Worm (Caenorhabditis elegans) whole organism, L4 larva: ENCODE data around the gene K08F9.3.

Experiments used
- D1046.2 ChIP-seq: fragments of 200-800 bp; sonication (Bioruptor generic); IDR thresholded peaks from 2 replicates; pipeline ENCODE4 v1.3.6; 2022; ENCODE audit warnings: missing genetic modification characterization, missing compliant biosample characterization
- F26F4.8 ChIP-seq: fragments of 200-800 bp; sonication (Bioruptor generic); conservative IDR thresholded peaks from 2 replicates; pipeline ENCODE4 v1.3.6; 2022; ENCODE audit warnings: missing genetic modification characterization, missing compliant biosample characterization
- F44E2.7 ChIP-seq: fragments of 200-800 bp; sonication (Bioruptor generic); IDR thresholded peaks from 2 replicates; pipeline ENCODE4 v2.1.2; 2022; ENCODE audit warnings: missing genetic modification characterization, missing compliant biosample characterization
- R02D3.7 ChIP-seq: fragments of 150-350 bp; sonication (generic microtip); optimal IDR thresholded peaks from 3 replicates; lab custom pipeline; 2014; ENCODE audit warnings: missing biosample characterization, missing genetic modification characterization
- T20F7.1 ChIP-seq: fragments of 200-800 bp; sonication (Bioruptor generic); optimal IDR thresholded peaks from 2 replicates; lab custom pipeline; 2018; ENCODE audit warnings: mild to moderate bottlenecking, missing genetic modification characterization, missing compliant biosample characterization
- Y48G9A.11 ChIP-seq: fragments of 200-800 bp; sonication (Bioruptor generic); IDR thresholded peaks from 2 replicates; pipeline ENCODE4 v1.3.6; 2022; ENCODE audit warnings: missing genetic modification reagents, missing genetic modification characterization, missing compliant biosample characterization
- Y5F2A.4 ChIP-seq: fragments of 200-800 bp; sonication (Bioruptor generic); optimal IDR thresholded peaks from 2 replicates; lab custom pipeline; 2018; ENCODE audit warnings: mild to moderate bottlenecking, missing genetic modification characterization, missing compliant biosample characterization
- Y75B8A.6 ChIP-seq: fragments of 200-800 bp; sonication (Bioruptor generic); IDR thresholded peaks from 2 replicates; pipeline ENCODE4 v1.3.6; 2022; ENCODE audit warnings: missing genetic modification reagents, missing genetic modification characterization, missing compliant biosample characterization
- ZK546.5 ChIP-seq, 2 experiments: sonication (generic microtip); optimal IDR thresholded peaks; 2 replicates each; lab custom pipeline; 2017; ENCODE audit warnings: missing biosample characterization in 2 of 2, missing genetic modification characterization in 2 of 2
- aha-1 ChIP-seq: fragments of 150-350 bp; peaks from one replicate; lab custom pipeline; 2014; ENCODE audit warnings: missing biosample characterization, missing genetic modification characterization
- aly-2 ChIP-seq: sonication (generic microtip); optimal IDR thresholded peaks from 2 replicates; lab custom pipeline; 2018; ENCODE audit warnings: missing biosample characterization, missing genetic modification characterization
- arid-1 ChIP-seq: fragments of 200-800 bp; sonication (Bioruptor generic); conservative IDR thresholded peaks from 2 replicates; pipeline ENCODE4 v1.3.6; 2022; ENCODE audit warnings: missing genetic modification reagents, missing genetic modification characterization, missing compliant biosample characterization
- ceh-20 ChIP-seq: fragments of 200-800 bp; sonication (Bioruptor generic); IDR thresholded peaks from 2 replicates; pipeline ENCODE4 v1.3.6; 2022; ENCODE audit warnings: missing genetic modification reagents, missing genetic modification characterization, missing compliant biosample characterization
- ceh-28 ChIP-seq: fragments of 150-350 bp; optimal IDR thresholded peaks from 2 replicates; lab custom pipeline; 2014; ENCODE audit warnings: missing biosample characterization, missing genetic modification reagents, missing genetic modification characterization
- ctbp-1 ChIP-seq: fragments of 200-800 bp; sonication (Bioruptor generic); IDR thresholded peaks from 2 replicates; pipeline ENCODE4 v1.3.6; 2022; ENCODE audit warnings: missing genetic modification reagents, missing genetic modification characterization, missing compliant biosample characterization
- daf-19 ChIP-seq: fragments of 200-800 bp; sonication (Bioruptor generic); conservative IDR thresholded peaks from 2 replicates; pipeline ENCODE4 v1.3.6; 2022; ENCODE audit warnings: missing genetic modification characterization, missing compliant biosample characterization
- dpl-1 ChIP-seq: fragments of 150-350 bp; optimal IDR thresholded peaks from 2 replicates; lab custom pipeline; 2014; ENCODE audit warnings: missing biosample characterization, missing genetic modification reagents, missing genetic modification characterization
- duxl-1 ChIP-seq: sonication (generic microtip); optimal IDR thresholded peaks from 2 replicates; lab custom pipeline; 2016; ENCODE audit warnings: mild to moderate bottlenecking, missing genetic modification characterization, moderate library complexity, missing compliant biosample characterization; ENCODE audit not compliant: poor library complexity
- egl-27 ChIP-seq: sonication (generic microtip); optimal IDR thresholded peaks from 3 replicates; lab custom pipeline; 2017; ENCODE audit warnings: missing biosample characterization, missing genetic modification reagents, missing genetic modification characterization
- egl-43 ChIP-seq: fragments of 200-800 bp; sonication (Bioruptor generic); IDR thresholded peaks from 2 replicates; pipeline ENCODE4 v1.3.6; 2022; ENCODE audit warnings: missing genetic modification reagents, missing genetic modification characterization, missing compliant biosample characterization
- gei-8 ChIP-seq: fragments of 200-800 bp; sonication (Bioruptor generic); optimal IDR thresholded peaks from 2 replicates; lab custom pipeline; 2018; ENCODE audit warnings: mild to moderate bottlenecking, missing genetic modification characterization, missing compliant biosample characterization
- hif-1 ChIP-seq, 2 experiments: sonication (generic microtip); optimal IDR thresholded peaks; 2 replicates each; lab custom pipeline; 2016 to 2017; ENCODE audit warnings: missing compliant biosample characterization in 2 of 2, missing genetic modification characterization in 2 of 2, missing genetic modification reagents in 2 of 2, missing genotype in 2 of 2, mild to moderate bottlenecking in 1 of 2
- jun-1 ChIP-seq: fragments of 150-350 bp; optimal IDR thresholded peaks from 2 replicates; lab custom pipeline; 2014; ENCODE audit warnings: missing biosample characterization, missing genetic modification reagents, missing genetic modification characterization
- lim-7 ChIP-seq: fragments of 200-800 bp; sonication (Bioruptor generic); IDR thresholded peaks from 2 replicates; pipeline ENCODE4 v1.3.6; 2022; ENCODE audit warnings: missing genetic modification characterization, missing compliant biosample characterization
- lin-1 ChIP-seq: fragments of 200-800 bp; sonication (Bioruptor generic); IDR thresholded peaks from 2 replicates; pipeline ENCODE4 v1.3.6; 2022; ENCODE audit warnings: missing genetic modification reagents, missing genetic modification characterization, missing compliant biosample characterization
- lin-15B ChIP-seq: fragments of 150-350 bp; sonication (generic microtip); optimal IDR thresholded peaks from 3 replicates; lab custom pipeline; 2014; ENCODE audit warnings: missing biosample characterization, missing genetic modification characterization
- lin-38 ChIP-seq: fragments of 200-800 bp; sonication (Bioruptor generic); IDR thresholded peaks from 2 replicates; pipeline ENCODE4 v1.3.6; 2022; ENCODE audit warnings: missing genetic modification reagents, missing genetic modification characterization, missing compliant biosample characterization
- lir-3 ChIP-seq: sonication (generic microtip); optimal IDR thresholded peaks from 2 replicates; lab custom pipeline; 2016; ENCODE audit warnings: mild to moderate bottlenecking, missing genetic modification characterization, missing compliant biosample characterization
- madf-5 ChIP-seq, 2 experiments: fragments of 200-800 bp; sonication (Bioruptor generic); IDR thresholded peaks; 2 replicates each; pipeline ENCODE4 v1.3.6; 2022; ENCODE audit warnings: missing compliant biosample characterization in 2 of 2, missing genetic modification characterization in 2 of 2
- mdl-1 ChIP-seq, 2 experiments: fragments of 150-350 bp in 1 of 2; sonication (generic microtip) in 1 of 2; optimal IDR thresholded peaks; 2 replicates each; lab custom pipeline; 2014 to 2017; ENCODE audit warnings: missing biosample characterization in 2 of 2, missing genetic modification characterization in 2 of 2
- mdt-29 ChIP-seq: fragments of 200-800 bp; sonication (Bioruptor generic); IDR thresholded peaks from 2 replicates; pipeline ENCODE4 v1.3.6; 2022; ENCODE audit warnings: missing genetic modification reagents, missing genetic modification characterization, missing compliant biosample characterization
- mxl-2 ChIP-seq: fragments of 200-800 bp; sonication (Bioruptor generic); conservative IDR thresholded peaks from 2 replicates; pipeline ENCODE4 v1.3.6; 2022; ENCODE audit warnings: missing genetic modification reagents, missing genetic modification characterization, missing compliant biosample characterization
- mxl-3 ChIP-seq: fragments of 200-800 bp; sonication (Bioruptor generic); optimal IDR thresholded peaks from 2 replicates; lab custom pipeline; 2018; ENCODE audit warnings: mild to moderate bottlenecking, missing genetic modification characterization, missing compliant biosample characterization
- nhr-102 ChIP-seq: sonication (generic microtip); optimal IDR thresholded peaks from 2 replicates; lab custom pipeline; 2016; ENCODE audit warnings: mild to moderate bottlenecking, missing genetic modification characterization, moderate library complexity, missing compliant biosample characterization
- nhr-28 ChIP-seq: fragments of 150-350 bp; optimal IDR thresholded peaks from 2 replicates; lab custom pipeline; 2014; ENCODE audit warnings: missing biosample characterization, missing genetic modification characterization
- nhr-42 ChIP-seq: fragments of 200-800 bp; sonication (Bioruptor generic); IDR thresholded peaks from 2 replicates; pipeline ENCODE4 v1.3.6; 2022; ENCODE audit warnings: missing genetic modification characterization, missing compliant biosample characterization
- nhr-6 ChIP-seq: fragments of 150-350 bp; optimal IDR thresholded peaks from 2 replicates; lab custom pipeline; 2014; ENCODE audit warnings: missing biosample characterization, missing genetic modification characterization
- php-3 ChIP-seq: fragments of 200-800 bp; sonication (Bioruptor generic); IDR thresholded peaks from 2 replicates; pipeline ENCODE4 v1.3.6; 2022; ENCODE audit warnings: missing genetic modification reagents, missing genetic modification characterization, missing compliant biosample characterization
- pqm-1 ChIP-seq: sonication (generic microtip); optimal IDR thresholded peaks from 2 replicates; lab custom pipeline; 2017; ENCODE audit warnings: missing biosample characterization, missing genetic modification characterization
- rbr-2 ChIP-seq: sonication (generic microtip); optimal IDR thresholded peaks from 2 replicates; lab custom pipeline; 2016; ENCODE audit warnings: missing genotype, missing genetic modification characterization, missing compliant biosample characterization
- set-16 ChIP-seq: fragments of 200-800 bp; sonication (Bioruptor generic); IDR thresholded peaks from 2 replicates; pipeline ENCODE4 v1.3.6; 2022; ENCODE audit warnings: missing genetic modification reagents, missing genetic modification characterization, missing compliant biosample characterization
- snpc-4 ChIP-seq: fragments of 150-350 bp; optimal IDR thresholded peaks from 2 replicates; lab custom pipeline; 2014; ENCODE audit warnings: missing biosample characterization, missing genetic modification characterization
- tag-97 ChIP-seq: fragments of 200-800 bp; sonication (Bioruptor generic); IDR thresholded peaks from 2 replicates; pipeline ENCODE4 v1.3.6; 2022; ENCODE audit warnings: missing genetic modification characterization, missing compliant biosample characterization
- tra-1 ChIP-seq: fragments of 200-800 bp; sonication (Bioruptor generic); IDR thresholded peaks from 2 replicates; pipeline ENCODE4 v1.3.6; 2022; ENCODE audit warnings: missing genetic modification reagents, missing genetic modification characterization, missing compliant biosample characterization
- unc-39 ChIP-seq: sonication (generic microtip); optimal IDR thresholded peaks from 2 replicates; lab custom pipeline; 2017; ENCODE audit warnings: missing biosample characterization, missing genetic modification characterization
- unc-62 ChIP-seq, 3 experiments: fragments of 150-350 bp in 1 of 3; sonication (generic microtip); optimal IDR thresholded peaks in 2 of 3; peaks in 1 of 3; 1 replicate in 1 of 3; 2 replicates in 2 of 3; lab custom pipeline; 2014 to 2017; ENCODE audit warnings: missing biosample characterization in 3 of 3, missing genetic modification characterization in 3 of 3, missing genetic modification reagents in 3 of 3, missing genotype in 1 of 3
- vab-7 ChIP-seq: fragments of 200-800 bp; sonication (Bioruptor generic); IDR thresholded peaks from 2 replicates; pipeline ENCODE4 v1.3.6; 2022; ENCODE audit warnings: missing genetic modification reagents, missing genetic modification characterization, missing compliant biosample characterization
- zag-1 ChIP-seq: fragments of 150-350 bp; optimal IDR thresholded peaks from 2 replicates; lab custom pipeline; 2014; ENCODE audit warnings: missing biosample characterization, missing genetic modification characterization
- zfp-3 ChIP-seq: fragments of 200-800 bp; sonication (Bioruptor generic); conservative IDR thresholded peaks from 2 replicates; pipeline ENCODE4 v1.3.6; 2022; ENCODE audit warnings: missing genetic modification reagents, missing genetic modification characterization, missing compliant biosample characterization
- zip-11 ChIP-seq: fragments of 200-800 bp; sonication (Bioruptor generic); IDR thresholded peaks from 2 replicates; pipeline ENCODE4 v1.3.6; 2022; ENCODE audit warnings: missing genetic modification characterization, missing compliant biosample characterization
- zip-2 ChIP-seq: fragments of 150-350 bp; optimal IDR thresholded peaks from 2 replicates; lab custom pipeline; 2014; ENCODE audit warnings: missing biosample characterization, missing genetic modification characterization
- ztf-7 ChIP-seq: fragments of 150-350 bp; optimal IDR thresholded peaks from 2 replicates; lab custom pipeline; 2014; ENCODE audit warnings: missing biosample characterization, missing genetic modification characterization

The K08F9.3 gene

DNA sequence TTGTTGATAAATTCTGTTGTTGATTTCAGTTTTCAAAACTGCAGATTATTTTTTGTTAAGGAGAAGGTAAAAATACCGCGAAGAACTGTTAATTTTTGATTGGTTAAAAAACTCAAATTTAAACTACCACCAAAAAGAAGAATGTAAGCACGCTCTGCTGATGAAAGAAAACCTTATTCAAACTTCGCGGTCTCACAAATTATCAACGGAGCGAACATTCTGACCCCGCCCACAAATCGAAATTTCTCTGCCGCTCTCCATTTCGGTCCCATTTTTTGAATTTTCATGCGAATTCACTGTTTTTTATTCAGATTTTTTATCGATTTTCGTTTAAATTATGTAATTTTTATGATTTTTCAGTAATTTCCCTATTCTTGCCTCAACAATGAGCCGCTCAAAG is 49.2 kb downstream of the K08F9.3 start, which contains the start of gene cyn-3 (continued):
- TF ChIP-seq Y5F2A.4 (no peak), lin-15B (peak; percentile 46), unc-39 (no peak), mxl-2 (GFP tag; lab: Robert Waterston, UW) (no peak), aha-1 (tag; lab: Kevin White, UChicago) (peak; percentile 18), zag-1 (no peak), aly-2 (tag; lab: Kevin White, UChicago) (no peak), D1046.2 (GFP tag; lab: Robert Waterston, UW) (no peak), arid-1 (GFP tag; lab: Robert Waterston, UW) (peak; percentile 71), zfp-3 (GFP tag; lab: Robert Waterston, UW) (no peak), nhr-28 (tag; lab: Kevin White, UChicago) (peak; percentile 59), mxl-3 (GFP tag; lab: Kevin White, UChicago) (no peak), nhr-42 (GFP tag; lab: Robert Waterston, UW) (no peak), rbr-2 (tag; lab: Kevin White, UChicago) (peak; percentile 81), tra-1 (no peak), ZK546.5 (tag; optimal IDR thresholded peaks at IDR 0.05; lab: Kevin White, UChicago) (no peak), zip-2 (tag; lab: Kevin White, UChicago) (no peak), lin-38 (peak; percentile 98), mdl-1 (tag; optimal IDR thresholded peaks at IDR 0.05; lab: Kevin White, UChicago) (peak in 1 of 2 experiments; percentile 31), ctbp-1 (GFP tag; lab: Robert Waterston, UW) (peak; percentile 67), madf-5 (GFP tag; IDR thresholded peaks at IDR 0.05; lab: Robert Waterston, UW) (no peak), mdt-29 (GFP tag; lab: Robert Waterston, UW) (0 out of 2 replicates have a peak, but pooled peaks have one; percentile 20), jun-1 (tag; lab: Kevin White, UChicago) (no peak), daf-19 (GFP tag; lab: Robert Waterston, UW) (no peak), lin-1 (GFP tag; lab: Robert Waterston, UW) (no peak), lim-7 (GFP tag; lab: Robert Waterston, UW) (no peak), F44E2.7 (GFP tag; lab: Robert Waterston, UW) (no peak), duxl-1 (peak; percentile 51), pqm-1 (tag; lab: Kevin White, UChicago) (no peak), Y75B8A.6 (GFP tag; lab: Robert Waterston, UW) (no peak), snpc-4 (no peak), nhr-6 (tag; lab: Kevin White, UChicago) (peak; percentile 99), gei-8 (GFP tag; lab: Kevin White, UChicago) (no peak), dpl-1 (GFP tag; lab: Kevin White, UChicago) (peak; percentile 99), nhr-102 (tag; lab: Kevin White, UChicago) (peak; percentile 41), unc-62 (GFP tag; optimal IDR thresholded peaks at IDR 0.05 in 1 of 2; lab: Kevin White, UChicago) (peak in 1 of 2 experiments; percentile 85), unc-62 (tag; optimal IDR thresholded peaks at IDR 0.05; lab: Kevin White, UChicago) (no peak), egl-27 (tag; lab: Kevin White, UChicago) (no peak), R02D3.7 (tag; lab: Kevin White, UChicago) (no peak), set-16 (GFP tag; lab: Robert Waterston, UW) (no peak), hif-1 (tag; optimal IDR thresholded peaks at IDR 0.05; lab: Kevin White, UChicago) (peak in 1 of 2 experiments; percentile 60), lir-3 (no peak), vab-7 (GFP tag; lab: Robert Waterston, UW) (no peak), tag-97 (GFP tag; lab: Robert Waterston, UW) (no peak), F26F4.8 (GFP tag; lab: Robert Waterston, UW) (no peak), T20F7.1 (GFP tag; lab: Kevin White, UChicago) (peak; percentile 77), egl-43 (GFP tag; lab: Robert Waterston, UW) (no peak), ceh-28 (tag; lab: Kevin White, UChicago) (no peak), zip-11 (GFP tag; lab: Robert Waterston, UW) (no peak), Y48G9A.11 (GFP tag; lab: Robert Waterston, UW) (no peak), php-3 (GFP tag; lab: Robert Waterston, UW) (no peak), ceh-20 (GFP tag; lab: Robert Waterston, UW) (no peak), ztf-7 (tag; lab: Kevin White, UChicago) (peak; percentile 63)
